Fruit fly (Drosophila melanogaster) whole organism, prepupa: ENCODE measurements around the gene Osi9.

Source experiments
- Blimp-1 ChIP-seq: fragments of 200-800 bp; sonication (Bioruptor generic); optimal IDR thresholded peaks from 3 replicates; lab custom pipeline; 2017; ENCODE audit warnings: missing biosample characterization, missing genetic modification characterization, mild to moderate bottlenecking, moderate library complexity, missing genetic modification reagents
- CG10631 ChIP-seq: fragments of 200-800 bp; sonication (Bioruptor generic); optimal IDR thresholded peaks from 2 replicates; lab custom pipeline; 2016; ENCODE audit warnings: missing biosample characterization, missing genetic modification characterization
- CG10669 ChIP-seq: fragments of 200-800 bp; sonication (Bioruptor generic); optimal IDR thresholded peaks from 3 replicates; lab custom pipeline; 2018; ENCODE audit warnings: missing biosample characterization, mild to moderate bottlenecking, missing genetic modification characterization, moderate library complexity
- CG11902 ChIP-seq: fragments of 200-800 bp; sonication (Bioruptor generic); optimal IDR thresholded peaks from 3 replicates; lab custom pipeline; 2016; ENCODE audit warnings: missing biosample characterization, missing genetic modification characterization
- CG3032 ChIP-seq: fragments of 200-800 bp; optimal IDR thresholded peaks from 2 replicates; lab custom pipeline; 2019; ENCODE audit warnings: missing biosample characterization, mild to moderate bottlenecking, missing genetic modification characterization, moderate library complexity
- CG31627 ChIP-seq: fragments of 200-800 bp; sonication (Bioruptor generic); optimal IDR thresholded peaks from 3 replicates; lab custom pipeline; 2016; ENCODE audit warnings: missing biosample characterization, missing genetic modification characterization
- CG32006 ChIP-seq: fragments of 200-800 bp; sonication (Bioruptor generic); optimal IDR thresholded peaks from 3 replicates; lab custom pipeline; 2017; ENCODE audit warnings: missing biosample characterization, mild to moderate bottlenecking, missing genetic modification characterization
- CG34406 ChIP-seq: fragments of 200-800 bp; sonication (Bioruptor generic); optimal IDR thresholded peaks from 3 replicates; lab custom pipeline; 2016; ENCODE audit warnings: missing biosample characterization, missing genetic modification characterization
- CG6163 ChIP-seq: fragments of 200-800 bp; sonication (Bioruptor generic); IDR thresholded peaks from 3 replicates; pipeline ENCODE4 v1.3.6; 2022; ENCODE audit warnings: missing biosample characterization, missing genetic modification characterization
- CG6276 ChIP-seq: fragments of 200-800 bp; sonication (Bioruptor generic); optimal IDR thresholded peaks from 2 replicates; lab custom pipeline; 2017; ENCODE audit warnings: missing biosample characterization, mild to moderate bottlenecking, missing genetic modification characterization
- CG6854 ChIP-seq: fragments of 200-800 bp; sonication (Bioruptor generic); optimal IDR thresholded peaks from 2 replicates; lab custom pipeline; 2017; ENCODE audit warnings: missing biosample characterization, mild to moderate bottlenecking, missing genetic modification characterization
- CG7368 ChIP-seq: fragments of 200-800 bp; sonication (Bioruptor generic); optimal IDR thresholded peaks from 3 replicates; lab custom pipeline; 2016; ENCODE audit warnings: missing biosample characterization, missing genetic modification characterization
- CG8119 ChIP-seq: fragments of 200-800 bp; sonication (Bioruptor generic); IDR thresholded peaks from 3 replicates; pipeline ENCODE4 v1.3.6; 2022; ENCODE audit warnings: missing biosample characterization, missing genetic modification characterization
- CG8632 ChIP-seq: fragments of 200-800 bp; sonication (Bioruptor generic); optimal IDR thresholded peaks from 3 replicates; lab custom pipeline; 2016; ENCODE audit warnings: missing biosample characterization, missing genetic modification characterization
- Eip78C ChIP-seq: fragments of 200-800 bp; sonication (Bioruptor generic); peaks from one replicate; lab custom pipeline; 2016; ENCODE audit warnings: missing biosample characterization, missing genetic modification characterization
- Ets21C ChIP-seq: fragments of 200-800 bp; sonication (Bioruptor generic); optimal IDR thresholded peaks from 3 replicates; lab custom pipeline; 2016; ENCODE audit warnings: missing biosample characterization, missing genetic modification characterization
- Ets96B ChIP-seq: fragments of 200-800 bp; optimal IDR thresholded peaks from 2 replicates; lab custom pipeline; 2019; ENCODE audit warnings: missing biosample characterization, mild to moderate bottlenecking, missing genetic modification characterization, moderate library complexity
- Gug ChIP-seq: fragments of 200-800 bp; sonication (Bioruptor generic); IDR thresholded peaks from 2 replicates; pipeline ENCODE4 v1.3.6; 2022; ENCODE audit warnings: missing biosample characterization, missing genetic modification characterization
- Hr38 ChIP-seq: sonication (Bioruptor generic); optimal IDR thresholded peaks from 2 replicates; lab custom pipeline; 2016; ENCODE audit warnings: missing biosample characterization, missing genetic modification characterization
- Met ChIP-seq: fragments of 200-800 bp; sonication (Bioruptor generic); optimal IDR thresholded peaks from 3 replicates; lab custom pipeline; 2016; ENCODE audit warnings: missing biosample characterization, missing genetic modification characterization
- OdsH ChIP-seq: fragments of 200-800 bp; sonication (Bioruptor generic); optimal IDR thresholded peaks from 3 replicates; lab custom pipeline; 2016; ENCODE audit warnings: missing biosample characterization, missing genetic modification characterization
- acj6 ChIP-seq: fragments of 200-800 bp; sonication (Bioruptor generic); optimal IDR thresholded peaks from 3 replicates; lab custom pipeline; 2016; ENCODE audit warnings: missing biosample characterization, missing genetic modification characterization
- cyc ChIP-seq: fragments of 200-800 bp; sonication (Bioruptor generic); optimal IDR thresholded peaks from 3 replicates; lab custom pipeline; 2016; ENCODE audit warnings: missing biosample characterization, missing genetic modification characterization
- dac ChIP-seq: fragments of 200-800 bp; sonication (Bioruptor generic); optimal IDR thresholded peaks from 2 replicates; lab custom pipeline; 2017; ENCODE audit warnings: missing biosample characterization, mild to moderate bottlenecking, missing genetic modification characterization
- dsx ChIP-seq: fragments of 200-800 bp; optimal IDR thresholded peaks from 3 replicates; lab custom pipeline; 2019; ENCODE audit warnings: missing biosample characterization, mild to moderate bottlenecking, missing genetic modification characterization, moderate library complexity; ENCODE audit not compliant: poor library complexity, severe bottlenecking
- eg ChIP-seq: fragments of 200-800 bp; sonication (Bioruptor generic); IDR thresholded peaks from 3 replicates; pipeline ENCODE4 v1.3.6; 2022; ENCODE audit warnings: missing biosample characterization, missing genetic modification characterization
- fkh ChIP-seq: fragments of 200-800 bp; sonication (Bioruptor generic); optimal IDR thresholded peaks from 3 replicates; lab custom pipeline; 2017; ENCODE audit warnings: missing biosample characterization, mild to moderate bottlenecking, missing genetic modification characterization, moderate library complexity
- lz ChIP-seq: fragments of 200-800 bp; sonication (Bioruptor generic); optimal IDR thresholded peaks from 3 replicates; lab custom pipeline; 2016; ENCODE audit warnings: missing biosample characterization, missing genetic modification characterization
- net ChIP-seq: fragments of 200-800 bp; sonication (Bioruptor generic); optimal IDR thresholded peaks from 3 replicates; lab custom pipeline; 2016; ENCODE audit warnings: missing biosample characterization, missing genetic modification characterization
- spab ChIP-seq: fragments of 200-800 bp; sonication (Bioruptor generic); optimal IDR thresholded peaks from 2 replicates; lab custom pipeline; 2017; ENCODE audit warnings: missing biosample characterization, mild to moderate bottlenecking, missing genetic modification characterization, missing genetic modification reagents
- svp ChIP-seq: fragments of 200-800 bp; sonication (Bioruptor generic); peaks from one replicate; lab custom pipeline; 2016; ENCODE audit warnings: missing biosample characterization, missing genetic modification characterization
- topi ChIP-seq: fragments of 200-800 bp; sonication (Bioruptor generic); optimal IDR thresholded peaks from 3 replicates; lab custom pipeline; 2016; ENCODE audit warnings: missing biosample characterization, missing genetic modification characterization
- vri ChIP-seq: fragments of 200-800 bp; sonication (Bioruptor generic); optimal IDR thresholded peaks from 3 replicates; lab custom pipeline; 2016; ENCODE audit warnings: missing biosample characterization, mild to moderate bottlenecking, missing genetic modification characterization

Osi9 gene

dm6 chr3R:6265890-6266289 lies 5.9 kb downstream of the Osi9 start, which contains the start of gene Osi10b:
TSS of gene Osi10b (plus strand) at chr3R:6266190.
- no peak for TF ChIP-seq Blimp-1
- no peak for TF ChIP-seq topi
- no peak for TF ChIP-seq CG6854 (GFP tag; lab: Kevin White, UChicago)
- no peak for TF ChIP-seq Ets21C (GFP tag; lab: Kevin White, UChicago)
- TF ChIP-seq lz (GFP tag; lab: Kevin White, UChicago): no peak
- no peak for TF ChIP-seq Ets96B (tag; lab: Kevin White, UChicago)
- TF ChIP-seq vri: no peak

- TF ChIP-seq Met (GFP tag; lab: Kevin White, UChicago): no peak
- no peak for TF ChIP-seq CG11902 (GFP tag; lab: Kevin White, UChicago)
- peak; percentile 10 for TF ChIP-seq Eip78C (GFP tag; lab: Kevin White, UChicago)
- TF ChIP-seq CG10631 (GFP tag; lab: Kevin White, UChicago): no peak
- TF ChIP-seq cyc: no peak
- no peak for TF ChIP-seq spab (GFP tag; lab: Kevin White, UChicago)
- no peak for TF ChIP-seq CG8632
- TF ChIP-seq CG34406 (GFP tag; lab: Kevin White, UChicago): no peak
- TF ChIP-seq Gug (GFP tag; lab: Robert Waterston, UW): no peak
Measured at dm6 chr3R:6268657-6269056, 8.6 kb downstream of the Osi9 start, which contains the start of gene Osi11. TSS of gene Osi11 (minus strand) at chr3R:6268757.

- TF ChIP-seq CG6276 (GFP tag; lab: Kevin White, UChicago): peak; percentile 60
- 0 out of 3 replicates have a peak, but pooled peaks have one; percentile 33 for TF ChIP-seq eg
- no peak for TF ChIP-seq Hr38
Measured at dm6 chr3R:6269986-6270385, 10.0 kb downstream of the Osi9 start.

DNA sequence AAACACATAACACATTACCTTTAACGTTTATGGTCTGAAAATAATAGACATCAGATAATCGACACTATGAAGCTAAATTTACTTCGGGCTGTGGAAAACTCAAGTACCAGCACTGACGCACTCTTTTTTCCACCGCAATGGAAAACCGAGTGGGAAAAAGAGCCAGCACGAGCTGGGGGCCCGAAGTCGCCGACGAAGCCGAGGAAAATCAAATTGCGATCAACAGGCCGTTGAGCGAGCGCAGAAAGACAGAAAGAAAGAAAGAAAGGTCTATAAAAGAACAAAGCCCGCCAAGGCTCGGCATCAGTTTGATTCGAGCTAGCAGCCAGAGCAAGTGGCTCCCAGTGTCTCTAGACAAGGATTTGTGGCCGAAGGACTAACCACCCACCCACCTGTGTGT lies 18.2 kb downstream of the Osi9 start, which contains the start of gene Osi12:
Gene Osi12 (plus strand): TSS at position 301 of the 400 bp plus-strand sequence.
- TF ChIP-seq acj6: no peak
- peak; percentile 19 for TF ChIP-seq CG32006
- no peak for TF ChIP-seq dsx

dm6 chr3R:6285100-6285499 lies 25.1 kb downstream of the Osi9 start, which contains the start of gene CG15597:
TSS of gene CG15597 (minus strand) at chr3R:6285200.
- TF ChIP-seq Hr38 (no peak), dsx (no peak), fkh (no peak), CG31627 (GFP tag; lab: Kevin White, UChicago) (no peak), CG8119 (GFP tag; lab: Robert Waterston, UW) (no peak), net (no peak), OdsH (GFP tag; lab: Kevin White, UChicago) (no peak), CG10669 (GFP tag; lab: Kevin White, UChicago) (no peak), CG6163 (GFP tag; lab: Robert Waterston, UW) (no peak), cyc (no peak), CG7368 (GFP tag; lab: Kevin White, UChicago) (no peak)

dm6 chr3R:6287433-6287832 lies 27.4 kb downstream of the Osi9 start, which contains the start of gene CG15594:
TSS of gene CG15594 (plus strand) at chr3R:6287733.
- peak; percentile 15 for TF ChIP-seq svp (GFP tag; lab: Kevin White, UChicago)
- TF ChIP-seq CG6854 (GFP tag; lab: Kevin White, UChicago): no peak
- no peak for TF ChIP-seq CG3032 (tag; lab: Kevin White, UChicago)

DNA sequence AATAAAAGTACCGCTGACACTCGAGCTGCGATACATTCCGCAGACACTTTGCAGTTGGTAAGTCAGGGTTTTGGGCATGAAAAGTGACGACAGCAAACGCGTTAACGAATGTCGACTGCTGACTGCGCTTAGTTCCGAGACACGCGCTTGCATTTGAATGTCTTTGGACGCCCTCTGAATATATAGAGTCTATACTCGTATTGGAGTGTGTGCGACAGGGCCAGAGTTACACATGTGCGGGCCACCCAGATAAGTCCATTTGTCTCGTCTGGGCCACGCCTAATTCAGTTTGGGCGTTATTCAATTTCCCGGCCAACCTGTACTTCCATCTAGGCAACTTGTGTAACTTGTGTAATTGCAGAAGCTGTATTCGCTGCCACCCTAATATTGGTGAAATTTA lies 30.3 kb downstream of the Osi9 start:
- TF ChIP-seq CG3032 (tag; lab: Kevin White, UChicago): no peak
- no peak for TF ChIP-seq dac (GFP tag; lab: Kevin White, UChicago)
